Worm (Caenorhabditis elegans): ENCODE measurements around the gene ZK1010.8.

DNA sequence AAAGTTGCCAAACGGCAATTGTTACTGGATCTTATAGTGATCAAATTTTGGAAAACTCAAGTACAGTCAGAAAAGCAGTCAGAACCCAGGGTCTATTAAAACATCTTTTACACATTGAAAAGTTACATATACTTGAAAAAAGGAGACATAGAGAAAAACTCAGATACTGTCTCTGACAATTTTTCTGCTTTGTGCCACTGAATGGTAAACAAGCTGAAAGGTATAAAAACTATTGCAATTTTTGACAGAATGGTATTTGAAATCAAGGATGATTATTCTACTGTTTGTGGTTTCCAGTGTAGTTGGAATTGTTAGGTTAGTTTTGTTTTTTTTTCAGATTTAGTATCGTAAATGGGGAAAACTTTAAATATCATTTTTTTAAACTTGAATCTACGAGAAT, 20.3 kb upstream of the ZK1010.8 start, which contains the start of gene cyp-13A11:
- TF ChIP-seq saeg-2 (GFP tag; IDR thresholded peaks at IDR 0.05) (no peak), nhr-28 (tag; optimal IDR thresholded peaks at IDR 0.05) (peak; percentile 7), php-3 (GFP tag; IDR thresholded peaks at IDR 0.05) (no peak), unc-130 (GFP tag; optimal IDR thresholded peaks at IDR 0.05) (no peak), hif-1 (tag; optimal IDR thresholded peaks at IDR 0.05) (no peak)
